Worm (Caenorhabditis elegans) whole organism, mixed stage, embryonic: ENCODE measurements around the gene F10G2.2.

Experiments used
- M03D4.4 ChIP-seq: sonication (generic microtip); optimal IDR thresholded peaks from 2 replicates; lab custom pipeline; 2017; ENCODE audit warnings: mild to moderate bottlenecking, missing genetic modification characterization, missing compliant biosample characterization
- bed-3 ChIP-seq: fragments of 200-800 bp; sonication (Bioruptor generic); optimal IDR thresholded peaks from 3 replicates; lab custom pipeline; 2018; ENCODE audit warnings: mild to moderate bottlenecking, missing genetic modification characterization, moderate library complexity, missing compliant biosample characterization
- blmp-1 ChIP-seq: fragments of 150-350 bp; optimal IDR thresholded peaks from 2 replicates; lab custom pipeline; 2014; ENCODE audit warnings: missing biosample characterization, missing genetic modification characterization
- ceh-39 ChIP-seq: fragments of 150-350 bp; optimal IDR thresholded peaks from 2 replicates; lab custom pipeline; 2014; ENCODE audit warnings: missing biosample characterization, missing genetic modification characterization
- ceh-83 ChIP-seq: fragments of 200-800 bp; sonication (Bioruptor generic); optimal IDR thresholded peaks from 2 replicates; lab custom pipeline; 2018; ENCODE audit warnings: mild to moderate bottlenecking, missing genetic modification characterization, missing compliant biosample characterization
- ces-1 ChIP-seq: fragments of 150-350 bp; optimal IDR thresholded peaks from 2 replicates; lab custom pipeline; 2014; ENCODE audit warnings: missing biosample characterization, missing genetic modification reagents, missing genetic modification characterization
- drap-1 ChIP-seq: fragments of 200-800 bp; sonication (Bioruptor generic); optimal IDR thresholded peaks from 3 replicates; lab custom pipeline; 2018; ENCODE audit warnings: mild to moderate bottlenecking, missing genetic modification characterization, missing compliant biosample characterization
- elt-1 ChIP-seq: sonication (generic microtip); optimal IDR thresholded peaks from 2 replicates; lab custom pipeline; 2017; ENCODE audit warnings: missing genetic modification characterization, mild to moderate bottlenecking, missing compliant biosample characterization, antibody characterized with exemption, moderate library complexity, borderline replicate concordance; ENCODE audit not compliant: insufficient read depth
- flh-1 ChIP-seq: fragments of 200-800 bp; sonication (Bioruptor generic); optimal IDR thresholded peaks from 2 replicates; lab custom pipeline; 2018; ENCODE audit warnings: mild to moderate bottlenecking, missing genetic modification characterization, moderate library complexity, missing compliant biosample characterization
- ham-2 ChIP-seq: fragments of 200-800 bp; sonication (Bioruptor generic); optimal IDR thresholded peaks from 2 replicates; lab custom pipeline; 2018; ENCODE audit warnings: mild to moderate bottlenecking, missing genetic modification characterization, missing compliant biosample characterization
- hlh-1 ChIP-seq: fragments of 150-350 bp; optimal IDR thresholded peaks from 2 replicates; lab custom pipeline; 2014; ENCODE audit warnings: missing biosample characterization, missing genetic modification reagents, missing genetic modification characterization
- lin-13 ChIP-seq: fragments of 150-350 bp; optimal IDR thresholded peaks from 2 replicates; lab custom pipeline; 2014; ENCODE audit warnings: missing biosample characterization, missing genetic modification characterization
- lsy-2 ChIP-seq: fragments of 150-350 bp; optimal IDR thresholded peaks from 2 replicates; lab custom pipeline; 2014; ENCODE audit warnings: missing biosample characterization, missing genetic modification characterization
- mab-5 ChIP-seq: fragments of 150-350 bp; optimal IDR thresholded peaks from 2 replicates; lab custom pipeline; 2014; ENCODE audit warnings: missing biosample characterization, missing genetic modification characterization
- mep-1 ChIP-seq: fragments of 150-350 bp; optimal IDR thresholded peaks from 2 replicates; lab custom pipeline; 2017; ENCODE audit warnings: missing biosample characterization, missing genetic modification reagents, missing genetic modification characterization, inconsistent platforms
- mls-2 ChIP-seq: sonication (generic microtip); optimal IDR thresholded peaks from 2 replicates; lab custom pipeline; 2016; ENCODE audit warnings: mild to moderate bottlenecking, missing genetic modification characterization, moderate library complexity, missing compliant biosample characterization
- nhr-2 ChIP-seq: fragments of 150-350 bp; optimal IDR thresholded peaks from 2 replicates; lab custom pipeline; 2014; ENCODE audit warnings: missing biosample characterization, missing genetic modification characterization
- nhr-237 ChIP-seq: fragments of 150-350 bp; optimal IDR thresholded peaks from 2 replicates; lab custom pipeline; 2014; ENCODE audit warnings: missing biosample characterization, missing genetic modification characterization
- nhr-28 ChIP-seq: fragments of 150-350 bp; optimal IDR thresholded peaks from 2 replicates; lab custom pipeline; 2014; ENCODE audit warnings: missing biosample characterization, missing genetic modification characterization
- nhr-76 ChIP-seq: sonication (generic microtip); optimal IDR thresholded peaks from 2 replicates; lab custom pipeline; 2017; ENCODE audit warnings: missing biosample characterization, missing genetic modification characterization
- pha-4 ChIP-seq: fragments of 150-350 bp; optimal IDR thresholded peaks from 2 replicates; lab custom pipeline; 2018; ENCODE audit warnings: missing biosample characterization, missing genetic modification reagents, missing genetic modification characterization
- sem-2 ChIP-seq: fragments of 200-800 bp; sonication (Bioruptor generic); optimal IDR thresholded peaks from 2 replicates; lab custom pipeline; 2018; ENCODE audit warnings: mild to moderate bottlenecking, missing genetic modification characterization, missing compliant biosample characterization
- snpc-4 ChIP-seq: fragments of 150-350 bp; optimal IDR thresholded peaks from 2 replicates; lab custom pipeline; 2014; ENCODE audit warnings: missing biosample characterization, missing genetic modification characterization
- sptf-1 ChIP-seq: sonication (generic microtip); optimal IDR thresholded peaks from 2 replicates; lab custom pipeline; 2017; ENCODE audit warnings: mild to moderate bottlenecking, missing genetic modification characterization, moderate library complexity, missing compliant biosample characterization
- tbx-8 ChIP-seq: fragments of 200-800 bp; sonication (Bioruptor generic); optimal IDR thresholded peaks from 2 replicates; lab custom pipeline; 2018; ENCODE audit warnings: mild to moderate bottlenecking, missing genetic modification characterization, moderate library complexity, missing compliant biosample characterization
- unc-120 ChIP-seq: sonication (generic microtip); optimal IDR thresholded peaks from 2 replicates; lab custom pipeline; 2017; ENCODE audit warnings: missing genetic modification characterization, missing compliant biosample characterization; ENCODE audit not compliant: poor library complexity, severe bottlenecking
- unc-39 ChIP-seq: fragments of 150-350 bp; optimal IDR thresholded peaks from 2 replicates; lab custom pipeline; 2014; ENCODE audit warnings: missing biosample characterization, missing genetic modification characterization
- zip-8 ChIP-seq: fragments of 150-350 bp; optimal IDR thresholded peaks from 2 replicates; lab custom pipeline; 2014; ENCODE audit warnings: missing biosample characterization, missing genetic modification characterization

Gene F10G2.2

ce11 chrV:7321915-7322314, 9.1 kb upstream of the F10G2.2 start, which contains the start of gene F10G2.10:
TSS of gene F10G2.10 (plus strand) at chrV:7322215.
- TF ChIP-seq drap-1 (GFP tag; lab: Kevin White, UChicago) (no peak), snpc-4 (tag; lab: Kevin White, UChicago) (no peak), unc-120 (tag; lab: Kevin White, UChicago) (no peak), nhr-2 (no peak)

- no peak for TF ChIP-seq sptf-1
- no peak for TF ChIP-seq tbx-8 (GFP tag; lab: Kevin White, UChicago)
- no peak for TF ChIP-seq nhr-28 (tag; lab: Kevin White, UChicago)
- no peak for TF ChIP-seq M03D4.4 (tag; lab: Kevin White, UChicago)
- TF ChIP-seq elt-1 (tag; lab: Kevin White, UChicago), result no peak
- no peak for TF ChIP-seq ceh-83
- no peak for TF ChIP-seq lsy-2 (tag; lab: Kevin White, UChicago)
- no peak for TF ChIP-seq unc-39 (tag; lab: Kevin White, UChicago)
- no peak for TF ChIP-seq mab-5 (tag; lab: Kevin White, UChicago)
Measured at ce11 chrV:7325285-7325684, 5.7 kb upstream of the F10G2.2 start, which contains the start of gene srx-92. TSS of gene srx-92 (minus strand) at chrV:7325385.

ce11 chrV:7326928-7327327, 4.0 kb upstream of the F10G2.2 start, which contains the start of gene F10G2.4:
TSS of gene F10G2.4 (plus strand) at chrV:7327228.
- TF ChIP-seq flh-1 (GFP tag; lab: Kevin White, UChicago), result no peak
- TF ChIP-seq unc-120 (tag; lab: Kevin White, UChicago), result no peak
- no peak for TF ChIP-seq tbx-8 (GFP tag; lab: Kevin White, UChicago)
- no peak for TF ChIP-seq sptf-1
- TF ChIP-seq lsy-2 (tag; lab: Kevin White, UChicago), result no peak
- no peak for TF ChIP-seq nhr-2
- no peak for TF ChIP-seq hlh-1 (tag; lab: Kevin White, UChicago)
- no peak for TF ChIP-seq drap-1 (GFP tag; lab: Kevin White, UChicago)
- TF ChIP-seq pha-4 (tag; lab: Kevin White, UChicago), result no peak
- no peak for TF ChIP-seq lin-13 (tag; lab: Kevin White, UChicago)
- no peak for TF ChIP-seq nhr-28 (tag; lab: Kevin White, UChicago)
- no peak for TF ChIP-seq zip-8 (tag; lab: Kevin White, UChicago)
- TF ChIP-seq mep-1, result no peak
- TF ChIP-seq unc-39 (tag; lab: Kevin White, UChicago), result no peak
- no peak for TF ChIP-seq ces-1 (GFP tag; lab: Kevin White, UChicago)
- TF ChIP-seq nhr-76, result no peak
- TF ChIP-seq elt-1 (tag; lab: Kevin White, UChicago), result no peak
- no peak for TF ChIP-seq ceh-83

ce11 chrV:7328092-7328491, 2.9 kb upstream of the F10G2.2 start, which contains the start of gene clec-7:
TSS of gene clec-7 (plus strand) at chrV:7328392.
- no peak for TF ChIP-seq ham-2
- no peak for TF ChIP-seq flh-1 (GFP tag; lab: Kevin White, UChicago)
- TF ChIP-seq hlh-1 (tag; lab: Kevin White, UChicago), result no peak
- TF ChIP-seq bed-3, result no peak
- no peak for TF ChIP-seq mls-2 (tag; lab: Kevin White, UChicago)
- TF ChIP-seq lin-13 (tag; lab: Kevin White, UChicago), result no peak
- TF ChIP-seq blmp-1 (tag; lab: Kevin White, UChicago), result no peak
- TF ChIP-seq nhr-237, result no peak
- no peak for TF ChIP-seq tbx-8 (GFP tag; lab: Kevin White, UChicago)
- no peak for TF ChIP-seq unc-120 (tag; lab: Kevin White, UChicago)
- no peak for TF ChIP-seq snpc-4 (tag; lab: Kevin White, UChicago)
- TF ChIP-seq mab-5 (tag; lab: Kevin White, UChicago), result no peak
- TF ChIP-seq nhr-76, result no peak
- no peak for TF ChIP-seq drap-1 (GFP tag; lab: Kevin White, UChicago)
- no peak for TF ChIP-seq ceh-39 (tag; lab: Kevin White, UChicago)
- TF ChIP-seq sptf-1, result no peak

ce11 chrV:7332253-7332652, 1.3 kb downstream of the F10G2.2 start, which contains the start of gene F10G2.1:
TSS of gene F10G2.1 (plus strand) at chrV:7332553.
- TF ChIP-seq hlh-1 (tag; lab: Kevin White, UChicago) (peak; percentile 25), pha-4 (tag; lab: Kevin White, UChicago) (no peak), sem-2 (GFP tag; lab: Kevin White, UChicago) (no peak), flh-1 (GFP tag; lab: Kevin White, UChicago) (no peak), blmp-1 (tag; lab: Kevin White, UChicago) (no peak)
